Worm (Caenorhabditis elegans): ENCODE results near the gene F22B5.4.

The F22B5.4 gene

DNA sequence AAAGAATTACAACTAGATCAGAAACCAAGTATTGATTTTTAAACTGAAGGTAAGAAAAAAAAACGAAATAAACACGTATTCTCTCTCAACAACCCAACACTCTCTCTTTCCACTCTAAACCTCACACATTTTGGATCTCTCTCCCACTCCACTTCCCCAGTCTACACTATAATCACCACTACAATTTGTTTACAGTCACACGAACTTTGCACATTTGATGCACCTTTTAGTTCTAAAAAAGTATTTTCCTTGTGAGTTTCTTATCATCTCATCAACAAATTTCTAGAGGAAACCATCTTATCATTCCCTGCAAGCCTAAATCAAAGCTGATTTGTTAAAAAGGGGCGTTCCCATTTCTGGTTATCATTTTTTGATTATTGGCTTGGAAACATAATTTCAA is 35.0 kb downstream of the F22B5.4 start (continued):
- TF ChIP-seq fkh-10 (GFP tag; optimal IDR thresholded peaks at IDR 0.05) (no peak), mab-9 (GFP tag; IDR thresholded peaks at IDR 0.05) (no peak), Y116A8C.19 (tag; optimal IDR thresholded peaks at IDR 0.05; ENCODE audit: borderline replicate concordance) (no peak), rnt-1 (tag; optimal IDR thresholded peaks at IDR 0.05) (no peak), lin-15B (tag; optimal IDR thresholded peaks at IDR 0.05) (no peak), efl-1 (optimal IDR thresholded peaks at IDR 0.05) (no peak), efl-1 (GFP tag; optimal IDR thresholded peaks at IDR 0.05 in 1 of 2) (no peak), grh-1 (GFP tag; IDR thresholded peaks at IDR 0.05) (no peak), mep-1 (tag; optimal IDR thresholded peaks at IDR 0.05) (no peak), hlh-4 (tag; optimal IDR thresholded peaks at IDR 0.05) (no peak), nhr-12 (tag; optimal IDR thresholded peaks at IDR 0.05) (no peak), C16A3.4 (tag; optimal IDR thresholded peaks at IDR 0.05) (peak; percentile 19)

DNA sequence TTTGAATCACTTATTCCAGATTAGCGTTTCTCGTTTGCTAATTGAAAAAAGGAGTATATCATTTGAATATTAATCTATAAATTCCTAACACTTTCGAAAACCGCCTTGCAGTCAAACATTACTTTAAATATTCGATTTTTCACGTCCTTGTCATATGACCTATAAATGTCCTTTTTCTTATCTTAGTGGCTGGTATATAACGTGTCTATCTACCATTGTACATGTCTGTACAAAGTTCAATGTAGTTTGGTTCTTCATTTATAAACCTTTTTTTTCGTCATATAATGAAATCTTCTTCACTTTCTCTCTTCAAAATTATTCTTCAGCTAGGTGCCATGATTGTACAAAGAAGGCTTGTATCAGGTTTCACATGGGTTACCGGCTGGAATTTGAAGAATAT is 36.1 kb downstream of the F22B5.4 start, which contains the start of gene gbh-2:
TSS of gene gbh-2 (plus strand) at position 277 of the 400 bp plus-strand sequence.
- TF ChIP-seq lin-35 (GFP tag; optimal IDR thresholded peaks at IDR 0.05) (peak in 1 of 2 experiments; percentile 72), tlp-1 (tag; optimal IDR thresholded peaks at IDR 0.05) (no peak), mab-9 (GFP tag; IDR thresholded peaks at IDR 0.05) (no peak), lin-13 (GFP tag; optimal IDR thresholded peaks at IDR 0.05) (no peak), nhr-90 (tag; optimal IDR thresholded peaks at IDR 0.05; ENCODE audit: poor library complexity) (peak; percentile 44), dpl-1 (GFP tag; optimal IDR thresholded peaks at IDR 0.05) (no peak), grh-1 (GFP tag; IDR thresholded peaks at IDR 0.05) (no peak), fkh-4 (tag; optimal IDR thresholded peaks at IDR 0.05; ENCODE audit: borderline replicate concordance) (no peak), snpc-4 (tag; optimal IDR thresholded peaks at IDR 0.05) (no peak), mdl-1 (tag; optimal IDR thresholded peaks at IDR 0.05) (no peak), ceh-82 (tag; optimal IDR thresholded peaks at IDR 0.05) (no peak), unc-62 (GFP tag; optimal IDR thresholded peaks at IDR 0.05) (no peak), egl-27 (tag; optimal IDR thresholded peaks at IDR 0.05) (no peak), hlh-17 (GFP tag; optimal IDR thresholded peaks at IDR 0.05; ENCODE audit: borderline replicate concordance) (no peak), pax-3 (tag; optimal IDR thresholded peaks at IDR 0.05) (no peak), fkh-8 (tag; optimal IDR thresholded peaks at IDR 0.05) (no peak), rnt-1 (tag; optimal IDR thresholded peaks at IDR 0.05) (no peak), dsc-1 (tag; optimal IDR thresholded peaks at IDR 0.05) (no peak), xbp-1 (tag; optimal IDR thresholded peaks at IDR 0.05) (no peak), lsy-2 (tag; optimal IDR thresholded peaks at IDR 0.05) (peak; percentile 6 to 41), nhr-28 (tag; optimal IDR thresholded peaks at IDR 0.05) (no peak), sup-37 (GFP tag; optimal IDR thresholded peaks at IDR 0.05) (no peak), efl-1 (optimal IDR thresholded peaks at IDR 0.05) (no peak), efl-1 (GFP tag; optimal IDR thresholded peaks at IDR 0.05 in 1 of 2) (peak in 1 of 2 experiments; percentile 79), nhr-20 (tag; optimal IDR thresholded peaks at IDR 0.05) (peak; percentile 90), F16B12.6 (tag; optimal IDR thresholded peaks at IDR 0.05) (no peak), ceh-63 (GFP tag; optimal IDR thresholded peaks at IDR 0.05) (no peak), ztf-11 (tag; optimal IDR thresholded peaks at IDR 0.05) (no peak), fkh-10 (GFP tag; optimal IDR thresholded peaks at IDR 0.05) (no peak), isw-1 (GFP tag; IDR thresholded peaks at IDR 0.05) (no peak), lin-14 (GFP tag; optimal IDR thresholded peaks at IDR 0.05) (peak; percentile 59), nhr-47 (tag; optimal IDR thresholded peaks at IDR 0.05) (peak; percentile 25), ztf-4 (tag; optimal IDR thresholded peaks at IDR 0.05) (no peak), ceh-88 (GFP tag; IDR thresholded peaks at IDR 0.05) (no peak), alr-1 (tag; optimal IDR thresholded peaks at IDR 0.05; ENCODE audit: borderline replicate concordance) (no peak), snu-23 (GFP tag; optimal IDR thresholded peaks at IDR 0.05) (peak; percentile 48), nhr-85 (tag) (peak; percentile 69), tbx-2 (tag; optimal IDR thresholded peaks at IDR 0.05) (peak; percentile 21), irx-1 (tag; optimal IDR thresholded peaks at IDR 0.05) (no peak), lir-3 (tag; optimal IDR thresholded peaks at IDR 0.05; ENCODE audit: poor library complexity) (no peak), C34B4.2 (tag; optimal IDR thresholded peaks at IDR 0.05) (no peak), nhr-84 (tag; optimal IDR thresholded peaks at IDR 0.05) (no peak), elt-3 (tag; optimal IDR thresholded peaks at IDR 0.05) (peak in 2 of 6 experiments; percentile 64 to 67), lin-15B (tag; optimal IDR thresholded peaks at IDR 0.05) (no peak), nhr-19 (GFP tag; conservative IDR thresholded peaks at IDR 0.05) (peak; percentile 34; the same call in 1 of the 2 replicates)

Measured in whole organism, L1 larva.